Worm (Caenorhabditis elegans): ENCODE results near the gene clec-169.

Gene clec-169

ce11 chrIV:1231589-1231988 is 29.5 kb upstream of the clec-169 start, which contains the start of gene W09G12.6:
TSS of gene W09G12.6 (plus strand) at chrIV:1231889.
- no peak for TF ChIP-seq ztf-23 (GFP tag; IDR thresholded peaks at IDR 0.05)
- no peak for TF ChIP-seq cog-1 (tag; optimal IDR thresholded peaks at IDR 0.05)
- no peak for TF ChIP-seq flt-1 (GFP tag; IDR thresholded peaks at IDR 0.05)
- TF ChIP-seq T22C8.4 (GFP tag; IDR thresholded peaks at IDR 0.05), result no peak
- no peak for TF ChIP-seq ref-1 (GFP tag; conservative IDR thresholded peaks at IDR 0.05)
- TF ChIP-seq tab-1 (GFP tag; IDR thresholded peaks at IDR 0.05), result no peak
- no peak for TF ChIP-seq med-1 (GFP tag; optimal IDR thresholded peaks at IDR 0.05; ENCODE audit: insufficient read depth)
- TF ChIP-seq ztf-29 (GFP tag; IDR thresholded peaks at IDR 0.05), result no peak
- TF ChIP-seq klf-2 (GFP tag; conservative IDR thresholded peaks at IDR 0.05), result no peak

- TF ChIP-seq tab-1 (GFP tag; IDR thresholded peaks at IDR 0.05) (no peak), ztf-23 (GFP tag; IDR thresholded peaks at IDR 0.05) (no peak), flt-1 (GFP tag; IDR thresholded peaks at IDR 0.05) (no peak), ref-1 (GFP tag; conservative IDR thresholded peaks at IDR 0.05) (no peak), klf-2 (GFP tag; conservative IDR thresholded peaks at IDR 0.05) (no peak), T22C8.4 (GFP tag; IDR thresholded peaks at IDR 0.05) (no peak), med-1 (GFP tag; optimal IDR thresholded peaks at IDR 0.05; ENCODE audit: insufficient read depth) (no peak), cog-1 (tag; optimal IDR thresholded peaks at IDR 0.05) (no peak), ztf-29 (GFP tag; IDR thresholded peaks at IDR 0.05) (no peak)
These were observed 28.5 kb upstream of the clec-169 start for ce11 chrIV:1232419-1233145.

ce11 chrIV:1234780-1235179 is 26.3 kb upstream of the clec-169 start:
- TF ChIP-seq ztf-23 (GFP tag; IDR thresholded peaks at IDR 0.05) (no peak), T22C8.4 (GFP tag; IDR thresholded peaks at IDR 0.05) (peak; percentile 56), flt-1 (GFP tag; IDR thresholded peaks at IDR 0.05) (no peak), klf-2 (GFP tag; conservative IDR thresholded peaks at IDR 0.05) (no peak)

- TF ChIP-seq klf-2 (GFP tag; conservative IDR thresholded peaks at IDR 0.05) (no peak), T22C8.4 (GFP tag; IDR thresholded peaks at IDR 0.05) (peak; percentile 67)
These were observed 25.3 kb upstream of the clec-169 start for ce11 chrIV:1235785-1236184.

ce11 chrIV:1238147-1238546 is 23.0 kb upstream of the clec-169 start:
- no peak for TF ChIP-seq ztf-29 (GFP tag; IDR thresholded peaks at IDR 0.05)
- no peak for TF ChIP-seq flt-1 (GFP tag; IDR thresholded peaks at IDR 0.05)
- no peak for TF ChIP-seq ref-1 (GFP tag; conservative IDR thresholded peaks at IDR 0.05)
- TF ChIP-seq ztf-23 (GFP tag; IDR thresholded peaks at IDR 0.05), result no peak

ce11 chrIV:1239686-1240085 is 21.4 kb upstream of the clec-169 start, which contains the start of gene F38A1.8:
TSS of gene F38A1.8 (minus strand) at chrIV:1239852.
- TF ChIP-seq ref-1 (GFP tag; conservative IDR thresholded peaks at IDR 0.05) (no peak), ztf-23 (GFP tag; IDR thresholded peaks at IDR 0.05) (0 out of 2 replicates have a peak, but pooled peaks have one; percentile 41), ztf-29 (GFP tag; IDR thresholded peaks at IDR 0.05) (no peak)

ce11 chrIV:1243295-1243694 is 17.8 kb upstream of the clec-169 start, which contains the start of gene F38A1.15:
TSS of gene F38A1.15 (minus strand) at chrIV:1243395.
- no peak for TF ChIP-seq flt-1 (GFP tag; IDR thresholded peaks at IDR 0.05)
- TF ChIP-seq T22C8.4 (GFP tag; IDR thresholded peaks at IDR 0.05), result no peak
- TF ChIP-seq klf-2 (GFP tag; conservative IDR thresholded peaks at IDR 0.05), result no peak
- TF ChIP-seq med-1 (GFP tag; optimal IDR thresholded peaks at IDR 0.05; ENCODE audit: insufficient read depth), result no peak
- TF ChIP-seq ztf-29 (GFP tag; IDR thresholded peaks at IDR 0.05), result no peak

ce11 chrIV:1245244-1245643 is 15.9 kb upstream of the clec-169 start, which contains the start of gene F38A1.9:
TSS of gene F38A1.9 (minus strand) at chrIV:1245344.
- TF ChIP-seq ztf-23 (GFP tag; IDR thresholded peaks at IDR 0.05) (no peak), cog-1 (tag; optimal IDR thresholded peaks at IDR 0.05) (no peak), med-1 (GFP tag; optimal IDR thresholded peaks at IDR 0.05; ENCODE audit: insufficient read depth) (no peak)

ce11 chrIV:1246762-1247436 is 14.2 kb upstream of the clec-169 start, which contains the start of the genes clec-165 and F38A1.11:
TSS of gene clec-165 (minus strand) at chrIV:1246886.
TSS of gene F38A1.11 (plus strand) at chrIV:1247386.
- TF ChIP-seq med-1 (GFP tag; optimal IDR thresholded peaks at IDR 0.05; ENCODE audit: insufficient read depth) (no peak), T22C8.4 (GFP tag; IDR thresholded peaks at IDR 0.05) (no peak), klf-2 (GFP tag; conservative IDR thresholded peaks at IDR 0.05) (no peak), cog-1 (tag; optimal IDR thresholded peaks at IDR 0.05) (no peak), tab-1 (GFP tag; IDR thresholded peaks at IDR 0.05) (no peak), ref-1 (GFP tag; conservative IDR thresholded peaks at IDR 0.05) (no peak), flt-1 (GFP tag; IDR thresholded peaks at IDR 0.05) (no peak), ztf-23 (GFP tag; IDR thresholded peaks at IDR 0.05) (no peak), ztf-29 (GFP tag; IDR thresholded peaks at IDR 0.05) (no peak)

- no peak for TF ChIP-seq ref-1 (GFP tag; conservative IDR thresholded peaks at IDR 0.05)
- TF ChIP-seq klf-2 (GFP tag; conservative IDR thresholded peaks at IDR 0.05), result no peak
- no peak for TF ChIP-seq ztf-23 (GFP tag; IDR thresholded peaks at IDR 0.05)
- TF ChIP-seq tab-1 (GFP tag; IDR thresholded peaks at IDR 0.05), result no peak
- no peak for TF ChIP-seq flt-1 (GFP tag; IDR thresholded peaks at IDR 0.05)
- TF ChIP-seq T22C8.4 (GFP tag; IDR thresholded peaks at IDR 0.05), result no peak
- no peak for TF ChIP-seq ztf-29 (GFP tag; IDR thresholded peaks at IDR 0.05)
- TF ChIP-seq cog-1 (tag; optimal IDR thresholded peaks at IDR 0.05), result no peak
- TF ChIP-seq med-1 (GFP tag; optimal IDR thresholded peaks at IDR 0.05; ENCODE audit: insufficient read depth), result no peak
These were observed 9.7 kb upstream of the clec-169 start, which contains the start of the genes clec-166 and F38A1.6 for ce11 chrIV:1251242-1251911. TSS of gene clec-166 (minus strand) at chrIV:1251342. TSS of gene F38A1.6 (plus strand) at chrIV:1251861.

Measured in whole organism, midembryonic.